Fruit fly (Drosophila melanogaster) whole organism, embryonic: ENCODE data around the gene sni.

Experiments used
- Abd-B ChIP-seq: fragments of 200-800 bp; sonication (Bioruptor generic); optimal IDR thresholded peaks from 2 replicates; lab custom pipeline; 2018; ENCODE audit warnings: missing biosample characterization, mild to moderate bottlenecking, missing genetic modification characterization, moderate library complexity
- Awh ChIP-seq: fragments of 200-800 bp; sonication (Bioruptor generic); IDR thresholded peaks from 2 replicates; pipeline ENCODE4, ENCODE4 v1.3.6; 2022; ENCODE audit warnings: missing biosample characterization, missing genetic modification characterization
- CG10366 ChIP-seq: fragments of 200-800 bp; sonication (Bioruptor generic); IDR thresholded peaks from 2 replicates; pipeline ENCODE4 v1.3.6; 2022; ENCODE audit warnings: missing biosample characterization, missing genetic modification characterization
- CG10959 ChIP-seq: fragments of 200-800 bp; sonication (Bioruptor generic); IDR thresholded peaks from 2 replicates; pipeline ENCODE4 v1.3.6; 2022; ENCODE audit warnings: missing biosample characterization, missing genetic modification characterization
- CG11723 ChIP-seq: fragments of 200-800 bp; sonication (Bioruptor generic); optimal IDR thresholded peaks from 2 replicates; lab custom pipeline; 2017; ENCODE audit warnings: missing biosample characterization, mild to moderate bottlenecking, missing genetic modification characterization
- CG13424 ChIP-seq: fragments of 200-800 bp; sonication (Bioruptor generic); optimal IDR thresholded peaks from 2 replicates; lab custom pipeline; 2019; ENCODE audit warnings: missing biosample characterization, mild to moderate bottlenecking, missing genetic modification characterization, moderate library complexity
- CG13775 ChIP-seq: fragments of 200-800 bp; sonication (Bioruptor generic); optimal IDR thresholded peaks from 3 replicates; lab custom pipeline; 2017; ENCODE audit warnings: missing biosample characterization, mild to moderate bottlenecking, missing genetic modification characterization
- CG14441 ChIP-seq: fragments of 200-800 bp; sonication (Bioruptor generic); IDR thresholded peaks from 2 replicates; pipeline ENCODE4 v1.3.6; 2022; ENCODE audit warnings: missing biosample characterization, missing genetic modification characterization
- CG14860 ChIP-seq: fragments of 200-800 bp; sonication (Bioruptor generic); IDR thresholded peaks from 3 replicates; pipeline ENCODE4 v1.3.6; 2022; ENCODE audit warnings: missing biosample characterization, missing genetic modification characterization; ENCODE audit not compliant: partially characterized antibody
- CG17328 ChIP-seq: fragments of 200-800 bp; sonication (Bioruptor generic); IDR thresholded peaks from 2 replicates; pipeline ENCODE4 v1.3.6; 2022; ENCODE audit warnings: missing biosample characterization, missing genetic modification characterization
- CG17612 ChIP-seq: fragments of 200-800 bp; sonication (Bioruptor generic); IDR thresholded peaks from 2 replicates; pipeline ENCODE4 v1.3.6; 2022; ENCODE audit warnings: missing biosample characterization, missing genetic modification characterization
- CG2712 ChIP-seq: fragments of 200-800 bp; optimal IDR thresholded peaks from 3 replicates; lab custom pipeline; 2019; ENCODE audit warnings: missing biosample characterization, mild to moderate bottlenecking, missing genetic modification characterization, moderate library complexity
- CG31388 ChIP-seq: fragments of 200-800 bp; sonication (Bioruptor generic); optimal IDR thresholded peaks from 2 replicates; lab custom pipeline; 2016; ENCODE audit warnings: missing biosample characterization, missing genetic modification characterization
- CG6175 ChIP-seq: fragments of 200-800 bp; sonication (Bioruptor generic); IDR thresholded peaks from 3 replicates; pipeline ENCODE4 v1.3.6; 2022; ENCODE audit warnings: missing biosample characterization, missing genetic modification characterization
- CG6272 ChIP-seq: fragments of 200-800 bp; sonication (Bioruptor generic); IDR thresholded peaks from 2 replicates; pipeline ENCODE4 v1.3.6; 2022; ENCODE audit warnings: missing biosample characterization, missing genetic modification characterization
- CG6854 ChIP-seq: fragments of 200-800 bp; sonication (Bioruptor generic); optimal IDR thresholded peaks from 3 replicates; lab custom pipeline; 2017; ENCODE audit warnings: missing biosample characterization, mild to moderate bottlenecking, missing genetic modification characterization
- CG7271 ChIP-seq: fragments of 200-800 bp; sonication (Bioruptor generic); optimal IDR thresholded peaks from 2 replicates; lab custom pipeline; 2018; ENCODE audit warnings: missing biosample characterization, mild to moderate bottlenecking, missing genetic modification characterization, moderate library complexity
- CG9727 ChIP-seq: fragments of 200-800 bp; sonication (Bioruptor generic); optimal IDR thresholded peaks from 3 replicates; lab custom pipeline; 2017; ENCODE audit warnings: missing biosample characterization, mild to moderate bottlenecking, missing genetic modification characterization
- D19A ChIP-seq: fragments of 200-800 bp; optimal IDR thresholded peaks from 3 replicates; lab custom pipeline; 2019; ENCODE audit warnings: missing biosample characterization, mild to moderate bottlenecking, missing genetic modification characterization, moderate library complexity
- Dref ChIP-seq: fragments of 200-800 bp; sonication (Bioruptor generic); IDR thresholded peaks from 2 replicates; pipeline ENCODE4 v1.3.6; 2022; ENCODE audit warnings: missing biosample characterization, missing genetic modification characterization
- Drgx ChIP-seq: fragments of 200-800 bp; sonication (Bioruptor generic); IDR thresholded peaks from 2 replicates; pipeline ENCODE4 v1.3.6; 2022; ENCODE audit warnings: missing biosample characterization, missing genetic modification characterization
- Ets65A ChIP-seq: fragments of 200-800 bp; sonication (Bioruptor generic); peaks from one replicate; lab custom pipeline; 2016; ENCODE audit warnings: missing biosample characterization, missing genetic modification characterization
- HLHmδ ChIP-seq: fragments of 200-800 bp; sonication (Bioruptor generic); optimal IDR thresholded peaks from 2 replicates; lab custom pipeline; 2018; ENCODE audit warnings: missing biosample characterization, mild to moderate bottlenecking, missing genetic modification characterization, moderate library complexity
- HmgD ChIP-seq: fragments of 200-800 bp; sonication (Bioruptor generic); optimal IDR thresholded peaks from 3 replicates; lab custom pipeline; 2016; ENCODE audit warnings: missing biosample characterization, missing genetic modification characterization
- Hr39 ChIP-seq: fragments of >200 bp; optimal IDR thresholded peaks from 2 replicates; lab custom pipeline; 2017
- Hsf ChIP-seq: fragments of 200-800 bp; sonication (Bioruptor generic); optimal IDR thresholded peaks from 3 replicates; lab custom pipeline; 2016; ENCODE audit warnings: missing biosample characterization, missing genetic modification characterization
- Med ChIP-seq: fragments of 200-800 bp; sonication (Bioruptor generic); peaks from one replicate; lab custom pipeline; 2016; ENCODE audit warnings: missing biosample characterization, missing genetic modification characterization, mild to moderate bottlenecking, inconsistent platforms, moderate library complexity
- Mes4 ChIP-seq: fragments of 200-800 bp; sonication (Bioruptor generic); optimal IDR thresholded peaks from 2 replicates; lab custom pipeline; 2016; ENCODE audit warnings: missing biosample characterization, missing genetic modification characterization
- Rfx ChIP-seq: fragments of 200-800 bp; sonication (Bioruptor generic); IDR thresholded peaks from 2 replicates; pipeline ENCODE4 v1.3.6; 2022; ENCODE audit warnings: missing biosample characterization, missing genetic modification characterization
- Rx ChIP-seq: fragments of 200-800 bp; sonication (Bioruptor generic); IDR thresholded peaks from 2 replicates; pipeline ENCODE4 v1.3.6; 2022; ENCODE audit warnings: missing biosample characterization, missing genetic modification characterization
- Xrp1 ChIP-seq: fragments of 200-800 bp; sonication (Bioruptor generic); IDR thresholded peaks from 2 replicates; pipeline ENCODE4 v1.3.6; 2022; ENCODE audit warnings: missing biosample characterization, missing genetic modification characterization
- ara ChIP-seq: fragments of 200-800 bp; sonication (Bioruptor generic); IDR thresholded peaks from 2 replicates; pipeline ENCODE4 v1.3.6; 2022; ENCODE audit warnings: missing biosample characterization, missing genetic modification characterization
- az2 ChIP-seq: fragments of 200-800 bp; sonication (Bioruptor generic); optimal IDR thresholded peaks from 3 replicates; lab custom pipeline; 2016; ENCODE audit warnings: missing biosample characterization, missing genetic modification characterization
- cg ChIP-seq: fragments of 200-800 bp; sonication (Bioruptor generic); optimal IDR thresholded peaks from 3 replicates; lab custom pipeline; 2019; ENCODE audit warnings: missing biosample characterization, mild to moderate bottlenecking, missing genetic modification characterization, moderate library complexity
- chif ChIP-seq, 2 experiments: fragments of 200-800 bp; sonication (Bioruptor generic); optimal IDR thresholded peaks; 3 replicates each; lab custom pipeline; 2016; ENCODE audit warnings: missing biosample characterization in 2 of 2, missing genetic modification characterization in 2 of 2
- chm ChIP-seq: fragments of 200-800 bp; sonication (Bioruptor generic); IDR thresholded peaks from 2 replicates; pipeline ENCODE4 v1.3.6; 2022; ENCODE audit warnings: missing biosample characterization, missing genetic modification characterization
- chn ChIP-seq: fragments of 200-800 bp; sonication (Bioruptor generic); optimal IDR thresholded peaks from 2 replicates; lab custom pipeline; 2016; ENCODE audit warnings: missing biosample characterization, missing genetic modification characterization
- crol ChIP-seq: fragments of 200-800 bp; sonication (Bioruptor generic); IDR thresholded peaks from 2 replicates; pipeline ENCODE4 v1.3.6; 2022; ENCODE audit warnings: missing biosample characterization, missing genetic modification characterization
- ems ChIP-seq: fragments of 200-800 bp; sonication (Bioruptor generic); optimal IDR thresholded peaks from 3 replicates; lab custom pipeline; 2016; ENCODE audit warnings: missing biosample characterization, missing genetic modification characterization
- fru ChIP-seq: fragments of >200 bp; optimal IDR thresholded peaks from 2 replicates; lab custom pipeline; 2017
- gcm ChIP-seq: fragments of 200-800 bp; sonication (Bioruptor generic); optimal IDR thresholded peaks from 2 replicates; lab custom pipeline; 2019; ENCODE audit warnings: missing biosample characterization, mild to moderate bottlenecking, missing genetic modification characterization, moderate library complexity
- grau ChIP-seq: fragments of 200-800 bp; optimal IDR thresholded peaks from 3 replicates; lab custom pipeline; 2019; ENCODE audit warnings: missing biosample characterization, mild to moderate bottlenecking, missing genetic modification characterization, moderate library complexity
- gt ChIP-seq: fragments of 200-800 bp; sonication (Bioruptor generic); IDR thresholded peaks from 2 replicates; pipeline ENCODE4 v1.3.6; 2022; ENCODE audit warnings: missing biosample characterization, missing genetic modification characterization
- inv ChIP-seq: fragments of 200-800 bp; sonication (Bioruptor generic); IDR thresholded peaks from 2 replicates; pipeline ENCODE4 v1.3.6; 2022; ENCODE audit warnings: missing biosample characterization, missing genetic modification characterization; ENCODE audit not compliant: partially characterized antibody
- lbe ChIP-seq: fragments of 200-800 bp; sonication (Bioruptor generic); optimal IDR thresholded peaks from 2 replicates; lab custom pipeline; 2016; ENCODE audit warnings: missing biosample characterization, mild to moderate bottlenecking, missing genetic modification characterization
- onecut ChIP-seq: fragments of 200-800 bp; sonication (Bioruptor generic); IDR thresholded peaks from 2 replicates; pipeline ENCODE4 v1.3.6; 2022; ENCODE audit warnings: missing biosample characterization, missing genetic modification characterization
- pan ChIP-seq, 4 experiments: fragments of >200 bp in 3 of 4; fragments of 200-800 bp in 1 of 4; sonication (Bioruptor generic) in 1 of 4; optimal IDR thresholded peaks in 3 of 4; IDR thresholded peaks in 1 of 4; 2 replicates each; pipeline versions ENCODE4 v1.3.6 to Lab custom; 2017 to 2022; ENCODE audit warnings: missing biosample characterization in 2 of 4, missing genetic modification characterization in 2 of 4, mixed read lengths in 1 of 4
- row ChIP-seq: fragments of 200-800 bp; sonication (Bioruptor generic); IDR thresholded peaks from 3 replicates; pipeline ENCODE4 v1.3.6; 2022; ENCODE audit warnings: missing biosample characterization, missing genetic modification characterization
- sisA ChIP-seq: fragments of 200-800 bp; sonication (Bioruptor generic); IDR thresholded peaks from 2 replicates; pipeline ENCODE4 v1.3.6; 2022; ENCODE audit warnings: missing biosample characterization, missing genetic modification characterization
- tin ChIP-seq: fragments of 200-800 bp; sonication (Bioruptor generic); optimal IDR thresholded peaks from 3 replicates; lab custom pipeline; 2016; ENCODE audit warnings: missing biosample characterization, missing genetic modification characterization
- twi ChIP-seq: fragments of 200-800 bp; optimal IDR thresholded peaks from 2 replicates; lab custom pipeline; 2019; ENCODE audit warnings: missing biosample characterization, mild to moderate bottlenecking, missing genetic modification characterization, moderate library complexity

sni gene

dm6 chrX:8211094-8211730 lies 32.6 kb downstream of the sni start:
- TF ChIP-seq grau (tag; lab: Kevin White, UChicago) (peak; percentile 4), CG6272 (GFP tag; lab: Robert Waterston, UW) (no peak), cg (peak; percentile 24), CG10959 (GFP tag; lab: Robert Waterston, UW) (0 out of 2 replicates have a peak, but pooled peaks have one; percentile 25), Drgx (GFP tag; lab: Robert Waterston, UW) (peak; percentile 62; the same call in 1 of the 2 replicates), Mes4 (no peak), CG10366 (GFP tag; lab: Robert Waterston, UW) (0 out of 2 replicates have a peak, but pooled peaks have one; percentile 7), CG13775 (peak; percentile 92), Hr39 (lab: Kevin White, UChicago) (no peak), chn (peak; percentile 7), CG6175 (no peak), Abd-B (no peak), tin (peak; percentile 0), ara (GFP tag; lab: Robert Waterston, UW) (peak; percentile 58; the same call in 1 of the 2 replicates), row (GFP tag; lab: Robert Waterston, UW) (peak; percentile 46), chif (GFP tag; optimal IDR thresholded peaks at IDR 0.05; lab: Kevin White, UChicago) (peak in 1 of 2 experiments; percentile 16), CG2712 (peak; percentile 37), CG13424 (tag; lab: Kevin White, UChicago) (peak; percentile 8), CG14860 (no peak), sisA (GFP tag; lab: Robert Waterston, UW) (peak; percentile 28; the same call in 1 of the 2 replicates), ems (GFP tag; lab: Kevin White, UChicago) (no peak), Rx (GFP tag; lab: Robert Waterston, UW) (0 out of 2 replicates have a peak, but pooled peaks have one; percentile 14), fru (lab: Kevin White, UChicago) (no peak), Med (GFP tag; lab: Kevin White, UChicago) (peak; percentile 75), CG17328 (no peak), D19A (tag; lab: Kevin White, UChicago) (peak; percentile 9), Awh (GFP tag; lab: Robert Waterston, UW) (peak; percentile 27; the same call in 1 of the 2 replicates), onecut (GFP tag; lab: Robert Waterston, UW) (peak; percentile 34), CG9727 (peak; percentile 48), Hsf (GFP tag; lab: Kevin White, UChicago) (no peak), gt (GFP tag; lab: Robert Waterston, UW) (no peak), crol (GFP tag; lab: Robert Waterston, UW) (peak; percentile 39; the same call in 1 of the 2 replicates), pan (optimal IDR thresholded peaks at IDR 0.05; lab: Kevin White, UChicago) (no peak), pan (GFP tag; optimal IDR thresholded peaks at IDR 0.05 in 1 of 2, IDR thresholded peaks at IDR 0.05 in 1 of 2) (peak in 1 of 2 experiments; percentile 34), Xrp1 (GFP tag; lab: Robert Waterston, UW) (peak; percentile 66), CG31388 (no peak), Ets65A (GFP tag; lab: Kevin White, UChicago) (peak; percentile 68), CG7271 (tag; lab: Kevin White, UChicago) (peak; percentile 23), az2 (GFP tag; lab: Kevin White, UChicago) (no peak), CG6854 (GFP tag; lab: Kevin White, UChicago) (no peak), Rfx (GFP tag; lab: Robert Waterston, UW) (peak; percentile 33; the same call in 1 of the 2 replicates), gcm (GFP tag; lab: Kevin White, UChicago) (no peak), inv (GFP tag; lab: Robert Waterston, UW) (no peak), lbe (GFP tag; lab: Kevin White, UChicago) (no peak), CG14441 (0 out of 2 replicates have a peak, but pooled peaks have one; percentile 27), CG11723 (GFP tag; lab: Kevin White, UChicago) (no peak), chm (GFP tag; lab: Robert Waterston, UW) (0 out of 2 replicates have a peak, but pooled peaks have one; percentile 28), CG17612 (no peak), HLHmδ (GFP tag; lab: Kevin White, UChicago) (no peak), Dref (no peak), HmgD (no peak), twi (tag; lab: Kevin White, UChicago) (peak; percentile 25)
